Worm (Caenorhabditis elegans): ENCODE data around the gene F41E6.5.

ce11 chrV:8609776-8610529, 6.7 kb downstream of the F41E6.5 start:
- no peak for TF ChIP-seq ztf-11 (tag; optimal IDR thresholded peaks at IDR 0.05)
- no peak for TF ChIP-seq pha-4 (tag; optimal IDR thresholded peaks at IDR 0.05)
- TF ChIP-seq nhr-28 (tag; optimal IDR thresholded peaks at IDR 0.05): no peak
- TF ChIP-seq tbx-8 (GFP tag; optimal IDR thresholded peaks at IDR 0.05): no peak
- TF ChIP-seq drap-1 (GFP tag; optimal IDR thresholded peaks at IDR 0.05): no peak
- TF ChIP-seq nhr-12 (tag; optimal IDR thresholded peaks at IDR 0.05): no peak
- TF ChIP-seq unc-120 (tag; optimal IDR thresholded peaks at IDR 0.05; ENCODE audit: poor library complexity, severe bottlenecking): no peak
- TF ChIP-seq unc-62 (GFP tag; optimal IDR thresholded peaks at IDR 0.05): no peak
- no peak for TF ChIP-seq nhr-237 (tag; optimal IDR thresholded peaks at IDR 0.05)

Measured in whole organism, mixed stage, embryonic.